Worm (Caenorhabditis elegans): ENCODE data around the gene col-162.
A peak's percentile ranks its signal among the peaks of the same experiment; 100 is the strongest.
"Not testable (repeated sequence)": the region's sequence is repeated elsewhere in the genome, so short reads cannot be mapped to it uniquely, and the experiment has no call there.

The col-162 gene

ce11 chrV:13437473-13438074 lies 4.2 kb upstream of the col-162 start, which contains the start of gene mes-4:
mes-4 (minus strand) TSS chrV:13437545.
- TF ChIP-seq lin-15B (tag; optimal IDR thresholded peaks at IDR 0.05), result peak; percentile 38
- TF ChIP-seq nhr-28 (tag; optimal IDR thresholded peaks at IDR 0.05), result no peak
- TF ChIP-seq unc-62 (GFP tag; optimal IDR thresholded peaks at IDR 0.05), result no peak
- TF ChIP-seq nfya-1 (tag; optimal IDR thresholded peaks at IDR 0.05; ENCODE audit: insufficient read depth), result peak; percentile 91
- no peak for TF ChIP-seq nhr-43 (tag; optimal IDR thresholded peaks at IDR 0.05; ENCODE audit: poor library complexity, severe bottlenecking)
- no peak for TF ChIP-seq pqm-1 (tag; optimal IDR thresholded peaks at IDR 0.05)

- TF ChIP-seq egl-5 (tag; optimal IDR thresholded peaks at IDR 0.05) (no peak), ceh-16 (tag; optimal IDR thresholded peaks at IDR 0.05) (no peak), zag-1 (tag; optimal IDR thresholded peaks at IDR 0.05) (no peak), pqm-1 (tag; optimal IDR thresholded peaks at IDR 0.05) (no peak), nhr-237 (tag; optimal IDR thresholded peaks at IDR 0.05) (no peak), ama-1 (optimal IDR thresholded peaks at IDR 0.05) (no peak), nhr-43 (tag; optimal IDR thresholded peaks at IDR 0.05; ENCODE audit: poor library complexity, severe bottlenecking) (no peak), fkh-2 (tag; optimal IDR thresholded peaks at IDR 0.05) (no peak)
These were observed 1.1 kb downstream of the col-162 start for ce11 chrV:13442819-13443218.

ce11 chrV:13443535-13443934 lies 1.8 kb downstream of the col-162 start, which contains the start of gene Y2H9A.6:
Y2H9A.6 (plus strand) TSS chrV:13443835.
- TF ChIP-seq skn-1 (tag; optimal IDR thresholded peaks at IDR 0.05); daf-12 (tag; optimal IDR thresholded peaks at IDR 0.05); unc-62 (GFP tag; optimal IDR thresholded peaks at IDR 0.05): not testable (repeated sequence)

ce11 chrV:13445229-13445949 lies 3.6 kb downstream of the col-162 start, which contains the start of gene Y2H9A.4:
Y2H9A.4 (plus strand) TSS chrV:13445899.
- peak; percentile 3 for TF ChIP-seq nfya-1 (tag; optimal IDR thresholded peaks at IDR 0.05; ENCODE audit: insufficient read depth)
- TF ChIP-seq R02D3.7 (tag; optimal IDR thresholded peaks at IDR 0.05), result no peak
- peak; percentile 72 for TF ChIP-seq elt-1 (tag; optimal IDR thresholded peaks at IDR 0.05)
- TF ChIP-seq unc-62 (GFP tag; optimal IDR thresholded peaks at IDR 0.05), result no peak
- peak; percentile 72 for TF ChIP-seq nhr-25 (tag; optimal IDR thresholded peaks at IDR 0.05)
- TF ChIP-seq nhr-237 (tag; optimal IDR thresholded peaks at IDR 0.05), result no peak
- TF ChIP-seq jun-1 (tag; optimal IDR thresholded peaks at IDR 0.05), result peak; percentile 67
- no peak for TF ChIP-seq mml-1 (tag; optimal IDR thresholded peaks at IDR 0.05)
- TF ChIP-seq elt-2 (tag; optimal IDR thresholded peaks at IDR 0.05), result peak; percentile 54
- peak; percentile 22 for TF ChIP-seq pha-4 (tag; optimal IDR thresholded peaks at IDR 0.05)
- no peak for TF ChIP-seq ceh-28 (tag; optimal IDR thresholded peaks at IDR 0.05)

ce11 chrV:13453334-13453733 lies 11.6 kb downstream of the col-162 start, which contains the start of gene lurp-2:
lurp-2 (plus strand) TSS chrV:13453634.
- TF ChIP-seq ceh-28 (tag; optimal IDR thresholded peaks at IDR 0.05) (no peak), eor-1 (tag; optimal IDR thresholded peaks at IDR 0.05) (no peak), jun-1 (tag; optimal IDR thresholded peaks at IDR 0.05) (no peak), elt-2 (tag; optimal IDR thresholded peaks at IDR 0.05) (no peak)

- TF ChIP-seq ztf-11 (tag; optimal IDR thresholded peaks at IDR 0.05) (no peak), ztf-4 (tag; optimal IDR thresholded peaks at IDR 0.05) (no peak), unc-39 (tag; optimal IDR thresholded peaks at IDR 0.05) (no peak), mml-1 (tag; optimal IDR thresholded peaks at IDR 0.05) (no peak), lin-39 (tag; optimal IDR thresholded peaks at IDR 0.05) (no peak), nhr-23 (tag; optimal IDR thresholded peaks at IDR 0.05) (no peak), nhr-43 (tag; optimal IDR thresholded peaks at IDR 0.05; ENCODE audit: poor library complexity, severe bottlenecking) (no peak)
These were observed 13.7 kb downstream of the col-162 start, which contains the start of gene lurp-3 for ce11 chrV:13455448-13455847. lurp-3 (plus strand) TSS chrV:13455748.
